Worm (Caenorhabditis elegans) whole organism, late embryonic: Measurements from ENCODE around the gene T26E4.2.

Source experiments
- C08G9.2 ChIP-seq: sonication (generic microtip); optimal IDR thresholded peaks from 2 replicates; lab custom pipeline; 2016; ENCODE audit warnings: mild to moderate bottlenecking, missing genetic modification characterization, moderate library complexity, missing compliant biosample characterization
- F13H6.1 ChIP-seq: sonication (generic microtip); optimal IDR thresholded peaks from 2 replicates; lab custom pipeline; 2016; ENCODE audit warnings: missing genetic modification characterization, missing compliant biosample characterization
- K02D7.2 ChIP-seq: sonication (generic microtip); optimal IDR thresholded peaks from 2 replicates; lab custom pipeline; 2017; ENCODE audit warnings: mild to moderate bottlenecking, missing genetic modification characterization, missing compliant biosample characterization
- Y22D7AL.16 ChIP-seq: sonication (generic microtip); optimal IDR thresholded peaks from 2 replicates; lab custom pipeline; 2016; ENCODE audit warnings: missing genetic modification characterization, missing compliant biosample characterization
- ahr-1 ChIP-seq: sonication (generic microtip); optimal IDR thresholded peaks from 2 replicates; lab custom pipeline; 2016; ENCODE audit warnings: missing genetic modification characterization, missing compliant biosample characterization
- ceh-14 ChIP-seq: sonication (generic microtip); optimal IDR thresholded peaks from 2 replicates; lab custom pipeline; 2016; ENCODE audit warnings: missing genotype, missing genetic modification characterization, missing compliant biosample characterization
- ceh-2 ChIP-seq: sonication (generic microtip); optimal IDR thresholded peaks from 2 replicates; lab custom pipeline; 2016; ENCODE audit warnings: missing genotype, missing genetic modification characterization, missing compliant biosample characterization
- ceh-30 ChIP-seq: fragments of 150-350 bp; optimal IDR thresholded peaks from 2 replicates; lab custom pipeline; 2014; ENCODE audit warnings: missing biosample characterization, missing genetic modification characterization
- ceh-34 ChIP-seq: sonication (generic microtip); optimal IDR thresholded peaks from 2 replicates; lab custom pipeline; 2016; ENCODE audit warnings: mild to moderate bottlenecking, missing genetic modification characterization, missing compliant biosample characterization
- ceh-6 ChIP-seq: fragments of 200-800 bp; sonication (Bioruptor generic); optimal IDR thresholded peaks from 2 replicates; lab custom pipeline; 2018; ENCODE audit warnings: mild to moderate bottlenecking, missing genetic modification characterization, missing compliant biosample characterization
- dmd-4 ChIP-seq: sonication (generic microtip); optimal IDR thresholded peaks from 2 replicates; lab custom pipeline; 2016; ENCODE audit warnings: borderline replicate concordance, missing genetic modification characterization, missing compliant biosample characterization
- elt-2 ChIP-seq: sonication (generic microtip); optimal IDR thresholded peaks from 2 replicates; lab custom pipeline; 2016; ENCODE audit warnings: missing genetic modification reagents, missing genetic modification characterization, missing compliant biosample characterization
- ets-4 ChIP-seq: sonication (generic microtip); optimal IDR thresholded peaks from 2 replicates; lab custom pipeline; 2016; ENCODE audit warnings: missing genetic modification characterization, missing compliant biosample characterization
- fkh-6 ChIP-seq: sonication (generic microtip); optimal IDR thresholded peaks from 2 replicates; lab custom pipeline; 2016; ENCODE audit warnings: missing genetic modification characterization, missing compliant biosample characterization
- gmeb-2 ChIP-seq: sonication (generic microtip); optimal IDR thresholded peaks from 2 replicates; lab custom pipeline; 2016; ENCODE audit warnings: missing genetic modification characterization, inconsistent platforms, missing compliant biosample characterization
- hlh-13 ChIP-seq: fragments of 200-800 bp; sonication (Bioruptor generic); optimal IDR thresholded peaks from 2 replicates; lab custom pipeline; 2018; ENCODE audit warnings: mild to moderate bottlenecking, missing genetic modification characterization, missing compliant biosample characterization
- hlh-30 ChIP-seq: sonication (generic microtip); optimal IDR thresholded peaks from 2 replicates; lab custom pipeline; 2017; ENCODE audit warnings: antibody characterized with exemption, missing genetic modification characterization, missing compliant biosample characterization; ENCODE audit not compliant: insufficient read depth
- hlh-8 ChIP-seq: sonication (generic microtip); optimal IDR thresholded peaks from 2 replicates; lab custom pipeline; 2016; ENCODE audit warnings: missing genotype, missing genetic modification characterization, missing compliant biosample characterization
- lin-11 ChIP-seq: fragments of 200-800 bp; sonication (Bioruptor generic); optimal IDR thresholded peaks from 2 replicates; lab custom pipeline; 2018; ENCODE audit warnings: mild to moderate bottlenecking, missing genetic modification characterization, missing compliant biosample characterization
- madf-2 ChIP-seq: sonication (generic microtip); optimal IDR thresholded peaks from 2 replicates; lab custom pipeline; 2017; ENCODE audit warnings: missing genetic modification characterization, missing compliant biosample characterization
- mec-3 ChIP-seq: sonication (generic microtip); optimal IDR thresholded peaks from 2 replicates; lab custom pipeline; 2016; ENCODE audit warnings: borderline replicate concordance, missing genetic modification characterization, missing compliant biosample characterization
- odd-2 ChIP-seq: sonication (generic microtip); optimal IDR thresholded peaks from 2 replicates; lab custom pipeline; 2017; ENCODE audit warnings: antibody characterized with exemption, mild to moderate bottlenecking, missing genetic modification characterization, missing compliant biosample characterization
- pax-1 ChIP-seq: fragments of 150-350 bp; optimal IDR thresholded peaks from 2 replicates; lab custom pipeline; 2014; ENCODE audit warnings: missing biosample characterization, missing genetic modification characterization
- pqm-1 ChIP-seq: sonication (generic microtip); optimal IDR thresholded peaks from 2 replicates; lab custom pipeline; 2016; ENCODE audit warnings: missing genetic modification characterization, missing compliant biosample characterization
- pros-1 ChIP-seq: fragments of 150-350 bp; optimal IDR thresholded peaks from 2 replicates; lab custom pipeline; 2014; ENCODE audit warnings: missing biosample characterization, missing genetic modification reagents, missing genetic modification characterization
- rnt-1 ChIP-seq: sonication (generic microtip); optimal IDR thresholded peaks from 2 replicates; lab custom pipeline; 2016; ENCODE audit warnings: missing genetic modification characterization, missing compliant biosample characterization
- sdc-2 ChIP-seq: sonication (generic microtip); optimal IDR thresholded peaks from 2 replicates; lab custom pipeline; 2016; ENCODE audit warnings: missing genotype, missing genetic modification characterization, missing compliant biosample characterization
- sox-4 ChIP-seq: sonication (generic microtip); optimal IDR thresholded peaks from 2 replicates; lab custom pipeline; 2017; ENCODE audit warnings: mild to moderate bottlenecking, missing genetic modification characterization, inconsistent platforms, missing compliant biosample characterization
- unc-3 ChIP-seq, 2 experiments: fragments of 200-800 bp in 1 of 2; sonication (Bioruptor generic) in 1 of 2; sonication (generic microtip) in 1 of 2; conservative IDR thresholded peaks in 1 of 2; optimal IDR thresholded peaks in 1 of 2; 2 replicates each; pipeline versions ENCODE4 v1.3.6 to Lab custom; 2016 to 2022; ENCODE audit warnings: missing compliant biosample characterization in 2 of 2, missing genetic modification characterization in 2 of 2, missing genetic modification reagents in 1 of 2
- unc-86 ChIP-seq: sonication (generic microtip); optimal IDR thresholded peaks from 2 replicates; lab custom pipeline; 2016; ENCODE audit warnings: missing genetic modification characterization, missing compliant biosample characterization
- zip-5 ChIP-seq: sonication (generic microtip); optimal IDR thresholded peaks from 2 replicates; lab custom pipeline; 2016; ENCODE audit warnings: missing genetic modification characterization, missing compliant biosample characterization

Gene T26E4.2

DNA sequence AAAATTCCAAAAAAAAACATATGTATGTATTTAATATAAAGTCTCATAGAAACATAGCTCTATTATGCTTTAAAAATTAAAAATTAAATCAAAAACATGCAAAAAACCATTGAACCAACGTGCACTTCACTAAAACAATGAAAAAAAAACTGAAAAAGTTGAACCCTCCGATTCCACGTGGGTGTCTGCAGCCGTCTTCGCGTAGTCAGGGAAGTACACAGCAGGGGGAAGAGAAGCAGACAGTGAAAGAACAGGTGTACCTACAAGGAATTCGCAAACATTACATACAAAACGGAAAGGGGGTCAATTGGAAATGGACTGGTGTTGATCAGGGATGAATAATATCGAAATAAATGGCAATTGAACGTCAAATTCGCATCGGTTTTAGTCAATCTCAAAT lies 7.2 kb upstream of the T26E4.2 start:
- TF ChIP-seq lin-11 (tag; lab: Kevin White, UChicago): no peak
- TF ChIP-seq C08G9.2 (tag; lab: Kevin White, UChicago): no peak
- TF ChIP-seq pax-1: no peak
- TF ChIP-seq pros-1 (tag; lab: Kevin White, UChicago): no peak
- no peak for TF ChIP-seq elt-2 (tag; lab: Kevin White, UChicago)
- TF ChIP-seq ceh-30 (tag; lab: Kevin White, UChicago): no peak
- no peak for TF ChIP-seq ceh-14 (tag; lab: Kevin White, UChicago)

DNA sequence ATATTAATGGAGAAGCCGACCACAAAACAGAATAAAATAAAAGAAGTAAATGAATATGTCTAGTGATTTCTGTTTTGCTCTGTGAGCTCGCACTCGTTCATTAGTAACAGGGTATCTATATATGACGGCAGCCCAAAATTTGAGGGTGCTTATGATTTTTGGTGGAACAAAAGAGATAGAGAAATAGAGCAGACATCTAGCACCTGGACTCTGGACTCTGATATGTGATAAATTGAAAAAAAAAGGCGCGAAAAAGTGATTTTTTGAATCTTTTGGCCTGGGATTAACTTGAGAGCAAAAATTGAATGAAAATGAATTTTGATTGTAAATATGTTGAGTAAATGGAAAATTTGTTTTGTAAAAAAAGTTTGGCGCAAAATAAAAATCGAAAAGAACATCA lies 4.5 kb upstream of the T26E4.2 start, which contains the start of gene nhr-283:
Gene nhr-283 (minus strand): TSS at position 101 of the 400 bp plus-strand sequence.
- no peak for TF ChIP-seq rnt-1 (tag; lab: Kevin White, UChicago)
- no peak for TF ChIP-seq gmeb-2 (tag; lab: Kevin White, UChicago)
- TF ChIP-seq ceh-34 (tag; lab: Kevin White, UChicago): no peak
- no peak for TF ChIP-seq hlh-8 (tag; lab: Kevin White, UChicago)
- TF ChIP-seq pax-1: no peak
- no peak for TF ChIP-seq elt-2 (tag; lab: Kevin White, UChicago)
- no peak for TF ChIP-seq Y22D7AL.16
- TF ChIP-seq unc-86 (tag; lab: Kevin White, UChicago): no peak
- TF ChIP-seq sdc-2 (tag; lab: Kevin White, UChicago): no peak
- no peak for TF ChIP-seq ceh-6 (GFP tag; lab: Kevin White, UChicago)
- no peak for TF ChIP-seq mec-3 (tag; lab: Kevin White, UChicago)
- TF ChIP-seq ahr-1 (tag; lab: Kevin White, UChicago): no peak
- no peak for TF ChIP-seq dmd-4 (tag; lab: Kevin White, UChicago)
- TF ChIP-seq ceh-2 (tag; lab: Kevin White, UChicago): no peak

DNA sequence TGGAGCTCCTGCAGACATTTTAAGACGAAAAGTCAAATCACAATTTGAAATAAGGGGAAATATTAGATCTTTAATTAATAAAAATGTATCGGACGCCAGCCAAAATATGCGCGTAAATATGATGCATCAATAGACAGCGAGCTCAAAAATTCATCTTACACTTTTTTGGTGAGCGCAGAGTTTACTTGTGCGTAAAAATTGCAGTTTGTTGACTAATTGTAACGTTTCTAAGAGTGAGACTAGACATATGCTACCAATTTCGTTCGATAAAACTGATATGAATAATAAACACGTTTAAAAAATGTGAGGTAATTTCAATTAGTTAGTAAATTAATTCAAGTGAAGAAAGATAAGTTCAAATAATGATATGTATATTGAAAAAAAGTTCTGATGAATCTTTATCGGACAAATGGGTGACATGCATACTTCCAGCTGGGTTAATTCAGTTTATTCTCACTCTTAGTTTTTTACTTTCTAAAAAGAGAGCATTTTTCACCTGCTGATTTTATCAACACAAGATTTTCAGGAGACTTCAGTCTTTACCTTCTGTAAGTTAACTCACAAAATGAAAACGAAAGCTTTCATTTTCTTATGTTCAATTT lies 2.0 kb upstream of the T26E4.2 start, which contains the start of the genes nhr-285 and irld-52:
Gene nhr-285 (minus strand): TSS at position 101 of the 602 bp plus-strand sequence.
Gene irld-52 (plus strand): TSS at position 552 of the 602 bp plus-strand sequence.
- no peak for TF ChIP-seq ceh-14 (tag; lab: Kevin White, UChicago)

DNA sequence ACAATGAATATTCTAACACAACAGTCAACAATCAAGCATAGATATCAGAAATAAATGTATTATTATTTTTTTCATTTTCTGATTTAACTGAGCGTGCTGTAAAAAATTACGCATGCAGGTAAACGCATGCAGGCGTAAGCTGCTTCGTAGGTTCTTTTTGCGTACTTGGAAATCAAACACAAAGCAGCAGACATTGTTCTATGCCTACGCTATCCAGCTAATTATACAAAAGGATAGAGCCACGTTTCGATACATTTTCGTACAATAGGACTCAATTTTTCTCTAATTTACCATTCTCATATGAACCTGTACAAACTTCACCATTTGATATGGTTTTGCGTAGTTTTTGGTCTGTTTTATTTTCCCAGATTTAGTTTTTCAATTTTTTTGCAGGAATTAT lies 1.3 kb downstream of the T26E4.2 start, which contains the start of gene T26E4.3:
Gene T26E4.3 (plus strand): TSS at position 301 of the 400 bp plus-strand sequence.
- no peak for TF ChIP-seq odd-2 (tag; lab: Kevin White, UChicago)
- TF ChIP-seq ahr-1 (tag; lab: Kevin White, UChicago): no peak
- TF ChIP-seq K02D7.2: no peak
- no peak for TF ChIP-seq rnt-1 (tag; lab: Kevin White, UChicago)
- TF ChIP-seq ets-4 (tag; lab: Kevin White, UChicago): no peak
- no peak for TF ChIP-seq hlh-13 (GFP tag; lab: Kevin White, UChicago)
- TF ChIP-seq sdc-2 (tag; lab: Kevin White, UChicago): no peak
- no peak for TF ChIP-seq sox-4
- no peak for TF ChIP-seq fkh-6 (tag; lab: Kevin White, UChicago)
- no peak for TF ChIP-seq zip-5 (tag; lab: Kevin White, UChicago)

DNA sequence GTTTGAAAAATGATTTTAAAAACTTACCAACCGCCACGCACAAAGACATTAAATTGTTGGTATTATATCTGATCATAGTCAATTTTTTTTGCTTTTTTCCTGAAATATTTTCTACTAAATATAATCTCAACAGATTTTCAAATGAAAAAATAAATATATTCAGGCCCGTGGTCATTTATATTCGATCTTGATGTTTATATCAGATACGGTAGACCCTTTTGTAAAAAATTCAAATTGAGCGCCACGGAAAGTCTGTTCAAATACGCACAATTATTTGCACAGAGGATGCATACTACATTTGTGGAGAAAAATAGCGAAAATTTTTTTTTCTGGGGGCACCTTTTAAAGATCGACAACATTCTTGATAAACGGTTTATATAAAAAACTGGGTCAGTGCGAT lies 11.2 kb downstream of the T26E4.2 start, which contains the start of gene T26E4.4:
Gene T26E4.4 (minus strand): TSS at position 101 of the 400 bp plus-strand sequence.
- TF ChIP-seq F13H6.1 (tag; lab: Kevin White, UChicago) (no peak), mec-3 (tag; lab: Kevin White, UChicago) (no peak), unc-3 (GFP tag; conservative IDR thresholded peaks at IDR 0.05; lab: Robert Waterston, UW) (no peak), unc-3 (tag; optimal IDR thresholded peaks at IDR 0.05; lab: Kevin White, UChicago) (no peak), dmd-4 (tag; lab: Kevin White, UChicago) (no peak), hlh-30 (tag; lab: Kevin White, UChicago) (no peak), madf-2 (tag; lab: Kevin White, UChicago) (no peak), pqm-1 (tag; lab: Kevin White, UChicago) (no peak)
- TF ChIP-seq, all 69 proteins: peak for 0
